Fruit fly (Drosophila melanogaster) whole organism, embryonic: ENCODE measurements around the gene Ras85D.
A peak's percentile ranks its signal among the peaks of the same experiment; 100 is the strongest.

Source experiments
- Atf-2 ChIP-seq: fragments of 200-800 bp; sonication (Bioruptor generic); optimal IDR thresholded peaks from 2 replicates; lab custom pipeline; 2016; ENCODE audit warnings: missing biosample characterization, missing genetic modification characterization
- BEAF-32 ChIP-seq: fragments of 200-800 bp; sonication (Bioruptor generic); optimal IDR thresholded peaks from 3 replicates; lab custom pipeline; 2017; ENCODE audit warnings: missing biosample characterization, missing genetic modification characterization, mild to moderate bottlenecking, moderate library complexity, missing genetic modification reagents
- CG10654 ChIP-seq: fragments of 200-800 bp; sonication (Bioruptor generic); optimal IDR thresholded peaks from 2 replicates; lab custom pipeline; 2016; ENCODE audit warnings: missing biosample characterization, missing genetic modification characterization
- CG12219 ChIP-seq: fragments of 200-800 bp; sonication (Bioruptor generic); optimal IDR thresholded peaks from 3 replicates; lab custom pipeline; 2018; ENCODE audit warnings: missing biosample characterization, mild to moderate bottlenecking, missing genetic modification characterization
- CG14965 ChIP-seq: fragments of 200-800 bp; sonication (Bioruptor generic); optimal IDR thresholded peaks from 2 replicates; lab custom pipeline; 2016; ENCODE audit warnings: missing biosample characterization, missing genetic modification characterization, borderline replicate concordance
- CG15479 ChIP-seq: fragments of 200-800 bp; sonication (Bioruptor generic); optimal IDR thresholded peaks from 3 replicates; lab custom pipeline; 2019; ENCODE audit warnings: missing biosample characterization, mild to moderate bottlenecking, missing genetic modification characterization, moderate library complexity
- CG17568 ChIP-seq: fragments of 200-800 bp; sonication (Bioruptor generic); optimal IDR thresholded peaks from 2 replicates; lab custom pipeline; 2018; ENCODE audit warnings: missing biosample characterization, mild to moderate bottlenecking, missing genetic modification characterization, moderate library complexity
- CG2116 ChIP-seq: fragments of 200-800 bp; sonication (Bioruptor generic); optimal IDR thresholded peaks from 3 replicates; lab custom pipeline; 2018; ENCODE audit warnings: missing biosample characterization, mild to moderate bottlenecking, missing genetic modification characterization
- CG42726 ChIP-seq: fragments of 200-800 bp; sonication (Bioruptor generic); IDR thresholded peaks from 2 replicates; pipeline ENCODE4 v1.3.6; 2022; ENCODE audit warnings: missing biosample characterization, missing genetic modification characterization; ENCODE audit not compliant: partially characterized antibody
- CG4328 ChIP-seq: fragments of 200-800 bp; sonication (Bioruptor generic); optimal IDR thresholded peaks from 3 replicates; lab custom pipeline; 2017; ENCODE audit warnings: missing biosample characterization, missing genetic modification reagents, missing genetic modification characterization
- CG4360 ChIP-seq: fragments of 200-800 bp; sonication (Bioruptor generic); IDR thresholded peaks from 2 replicates; pipeline ENCODE4 v1.3.6; 2022; ENCODE audit warnings: missing biosample characterization, missing genetic modification characterization
- CG43689 ChIP-seq: fragments of 200-800 bp; sonication (Bioruptor generic); IDR thresholded peaks from 2 replicates; pipeline ENCODE4 v1.3.6; 2022; ENCODE audit warnings: missing biosample characterization, missing genetic modification characterization
- CG5180 ChIP-seq: fragments of 200-800 bp; sonication (Bioruptor generic); optimal IDR thresholded peaks from 3 replicates; lab custom pipeline; 2017; ENCODE audit warnings: missing biosample characterization, missing genetic modification characterization, mild to moderate bottlenecking, moderate library complexity, missing genetic modification reagents
- CG5953 ChIP-seq: fragments of 200-800 bp; sonication (Bioruptor generic); IDR thresholded peaks from 2 replicates; pipeline ENCODE4 v1.3.6; 2022; ENCODE audit warnings: missing biosample characterization, missing genetic modification characterization
- CG7839 ChIP-seq: fragments of 200-800 bp; sonication (Bioruptor generic); optimal IDR thresholded peaks from 3 replicates; lab custom pipeline; 2018; ENCODE audit warnings: missing biosample characterization, mild to moderate bottlenecking, missing genetic modification characterization, moderate library complexity
- CG8765 ChIP-seq: fragments of 200-800 bp; sonication (Bioruptor generic); IDR thresholded peaks from 2 replicates; pipeline ENCODE4 v1.3.6; 2022; ENCODE audit warnings: missing biosample characterization, missing genetic modification characterization
- CTCF ChIP-seq: fragments of 200-800 bp; sonication (Bioruptor generic); optimal IDR thresholded peaks from 2 replicates; lab custom pipeline; 2017; ENCODE audit warnings: missing biosample characterization, mild to moderate bottlenecking, missing genetic modification characterization, moderate library complexity
- Camta ChIP-seq: fragments of 200-800 bp; sonication (Bioruptor generic); optimal IDR thresholded peaks from 2 replicates; lab custom pipeline; 2016; ENCODE audit warnings: missing biosample characterization, missing genetic modification characterization
- CkIIα-i1 ChIP-seq: fragments of 200-800 bp; sonication (Bioruptor generic); IDR thresholded peaks from 2 replicates; pipeline ENCODE4 v1.3.6; 2022; ENCODE audit warnings: missing biosample characterization, missing genetic modification characterization
- CrebB ChIP-seq: fragments of 200-800 bp; sonication (Bioruptor generic); optimal IDR thresholded peaks from 3 replicates; lab custom pipeline; 2018; ENCODE audit warnings: missing biosample characterization, mild to moderate bottlenecking, missing genetic modification characterization
- Dbx ChIP-seq: fragments of 200-800 bp; sonication (Bioruptor generic); IDR thresholded peaks from 3 replicates; pipeline ENCODE4 v1.3.6; 2022; ENCODE audit warnings: missing biosample characterization, missing genetic modification characterization
- Dek ChIP-seq: fragments of 200-800 bp; sonication (Bioruptor generic); optimal IDR thresholded peaks from 3 replicates; lab custom pipeline; 2019; ENCODE audit warnings: missing biosample characterization, mild to moderate bottlenecking, missing genetic modification characterization, moderate library complexity
- E2f2 ChIP-seq: fragments of 200-800 bp; sonication (Bioruptor generic); IDR thresholded peaks from 2 replicates; pipeline ENCODE4 v1.3.6; 2022; ENCODE audit warnings: missing biosample characterization, missing genetic modification characterization
- Fer3 ChIP-seq: fragments of 200-800 bp; sonication (Bioruptor generic); optimal IDR thresholded peaks from 2 replicates; lab custom pipeline; 2018; ENCODE audit warnings: missing biosample characterization, mild to moderate bottlenecking, missing genetic modification characterization, moderate library complexity
- HLH4C ChIP-seq: fragments of 200-800 bp; sonication (Bioruptor generic); IDR thresholded peaks from 3 replicates; pipeline ENCODE4 v1.3.6; 2022; ENCODE audit warnings: missing biosample characterization, missing genetic modification characterization; ENCODE audit not compliant: partially characterized antibody
- Lhr ChIP-seq: fragments of 200-800 bp; sonication (Bioruptor generic); optimal IDR thresholded peaks from 3 replicates; lab custom pipeline; 2017; ENCODE audit warnings: mild to moderate bottlenecking, missing biosample characterization, missing genetic modification reagents, missing genetic modification characterization
- MTF-1 ChIP-seq: fragments of 200-800 bp; sonication (Bioruptor generic); optimal IDR thresholded peaks from 2 replicates; lab custom pipeline; 2018; ENCODE audit warnings: missing biosample characterization, mild to moderate bottlenecking, missing genetic modification characterization, borderline replicate concordance
- Max ChIP-seq: fragments of 200-800 bp; sonication (Bioruptor generic); optimal IDR thresholded peaks from 2 replicates; lab custom pipeline; 2016; ENCODE audit warnings: missing biosample characterization, mild to moderate bottlenecking, missing genetic modification characterization
- Nf-YB ChIP-seq: fragments of 200-800 bp; sonication (Bioruptor generic); optimal IDR thresholded peaks from 3 replicates; lab custom pipeline; 2019; ENCODE audit warnings: missing biosample characterization, mild to moderate bottlenecking, missing genetic modification characterization, moderate library complexity
- Opbp ChIP-seq: fragments of 200-800 bp; sonication (Bioruptor generic); IDR thresholded peaks from 3 replicates; pipeline ENCODE4 v1.3.6; 2022; ENCODE audit warnings: missing biosample characterization, missing genetic modification characterization; ENCODE audit not compliant: partially characterized antibody
- Rfx ChIP-seq: fragments of 200-800 bp; sonication (Bioruptor generic); IDR thresholded peaks from 2 replicates; pipeline ENCODE4 v1.3.6; 2022; ENCODE audit warnings: missing biosample characterization, missing genetic modification characterization
- Sox102F ChIP-seq: fragments of 200-800 bp; sonication (Bioruptor generic); optimal IDR thresholded peaks from 2 replicates; lab custom pipeline; 2018; ENCODE audit warnings: missing biosample characterization, mild to moderate bottlenecking, missing genetic modification characterization, moderate library complexity
- Sry-β ChIP-seq: fragments of 200-800 bp; sonication (Bioruptor generic); optimal IDR thresholded peaks from 2 replicates; lab custom pipeline; 2018; ENCODE audit warnings: missing biosample characterization, mild to moderate bottlenecking, missing genetic modification characterization, moderate library complexity
- ase ChIP-seq: fragments of 200-800 bp; sonication (Bioruptor generic); IDR thresholded peaks from 3 replicates; pipeline ENCODE4 v1.3.6; 2022; ENCODE audit warnings: missing biosample characterization, missing genetic modification characterization
- bab2 ChIP-seq: fragments of 200-800 bp; sonication (Bioruptor generic); optimal IDR thresholded peaks from 2 replicates; lab custom pipeline; 2016; ENCODE audit warnings: missing biosample characterization, missing genetic modification characterization
- gt ChIP-seq: fragments of 200-800 bp; sonication (Bioruptor generic); IDR thresholded peaks from 2 replicates; pipeline ENCODE4 v1.3.6; 2022; ENCODE audit warnings: missing biosample characterization, missing genetic modification characterization
- hkb ChIP-seq, 2 experiments: fragments of 200-800 bp in 1 of 2; fragments of >200 bp in 1 of 2; sonication (Bioruptor generic) in 1 of 2; IDR thresholded peaks in 1 of 2; optimal IDR thresholded peaks in 1 of 2; 2 replicates each; pipeline versions ENCODE4 v1.3.6 to Lab custom; 2017 to 2022; ENCODE audit warnings: missing biosample characterization in 1 of 2, missing genetic modification characterization in 1 of 2
- ind ChIP-seq: fragments of 200-800 bp; sonication (Bioruptor generic); optimal IDR thresholded peaks from 3 replicates; lab custom pipeline; 2016; ENCODE audit warnings: missing biosample characterization, missing genetic modification characterization
- knrl ChIP-seq: fragments of 200-800 bp; sonication (Bioruptor generic); IDR thresholded peaks from 3 replicates; pipeline ENCODE4 v1.3.6; 2022; ENCODE audit warnings: missing biosample characterization, missing genetic modification characterization; ENCODE audit not compliant: partially characterized antibody
- lbe ChIP-seq: fragments of 200-800 bp; sonication (Bioruptor generic); optimal IDR thresholded peaks from 2 replicates; lab custom pipeline; 2016; ENCODE audit warnings: missing biosample characterization, mild to moderate bottlenecking, missing genetic modification characterization
- luna ChIP-seq: fragments of 200-800 bp; sonication (Bioruptor generic); optimal IDR thresholded peaks from 2 replicates; lab custom pipeline; 2016; ENCODE audit warnings: missing biosample characterization, missing genetic modification characterization
- nmo ChIP-seq: fragments of 200-800 bp; sonication (Bioruptor generic); optimal IDR thresholded peaks from 2 replicates; lab custom pipeline; 2018; ENCODE audit warnings: missing biosample characterization, mild to moderate bottlenecking, missing genetic modification characterization, moderate library complexity
- onecut ChIP-seq: fragments of 200-800 bp; sonication (Bioruptor generic); IDR thresholded peaks from 2 replicates; pipeline ENCODE4 v1.3.6; 2022; ENCODE audit warnings: missing biosample characterization, missing genetic modification characterization
- pho ChIP-seq: fragments of 200-800 bp; sonication (Bioruptor generic); optimal IDR thresholded peaks from 2 replicates; lab custom pipeline; 2016; ENCODE audit warnings: missing biosample characterization, missing genetic modification characterization
- run ChIP-seq: fragments of 200-800 bp; sonication (Bioruptor generic); optimal IDR thresholded peaks from 3 replicates; lab custom pipeline; 2018; ENCODE audit warnings: missing biosample characterization, mild to moderate bottlenecking, missing genetic modification characterization
- schlank ChIP-seq: fragments of 200-800 bp; sonication (Bioruptor generic); optimal IDR thresholded peaks from 2 replicates; lab custom pipeline; 2018; ENCODE audit warnings: missing biosample characterization, mild to moderate bottlenecking, missing genetic modification characterization
- scrt ChIP-seq: fragments of 200-800 bp; sonication (Bioruptor generic); optimal IDR thresholded peaks from 2 replicates; lab custom pipeline; 2018; ENCODE audit warnings: missing biosample characterization, mild to moderate bottlenecking, missing genetic modification characterization, moderate library complexity
- stc ChIP-seq: fragments of 200-800 bp; sonication (Bioruptor generic); IDR thresholded peaks from 2 replicates; pipeline ENCODE4 v1.3.6; 2022; ENCODE audit warnings: missing biosample characterization, missing genetic modification characterization
- ttk ChIP-seq: fragments of 200-800 bp; sonication (Bioruptor generic); IDR thresholded peaks from 2 replicates; pipeline ENCODE4 v2.1.2; 2022; ENCODE audit warnings: missing biosample characterization, missing genetic modification characterization
- wdn ChIP-seq: fragments of 200-800 bp; sonication (Bioruptor generic); IDR thresholded peaks from 2 replicates; pipeline ENCODE4 v1.3.6; 2022; ENCODE audit warnings: missing biosample characterization, missing genetic modification characterization

Gene Ras85D

DNA sequence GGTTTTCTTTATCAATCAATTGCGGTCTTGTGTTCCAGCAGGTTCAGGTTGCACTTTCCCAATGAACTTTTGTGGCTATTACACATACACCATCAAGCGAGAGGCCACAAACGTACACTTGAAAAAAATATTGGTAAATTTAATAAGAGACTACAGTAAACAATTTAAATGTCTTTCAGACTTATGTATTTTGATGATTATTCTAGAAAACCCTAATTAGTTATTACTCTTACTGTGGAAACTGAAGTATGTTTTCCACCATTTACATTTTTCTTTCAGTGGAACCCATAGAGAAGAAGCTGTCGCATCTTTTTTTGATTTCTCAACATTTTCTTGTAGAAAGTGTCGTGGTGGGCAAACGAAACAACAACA lies 21.2 kb upstream of the Ras85D start (continued):
- TF ChIP-seq CG43689 (GFP tag; lab: Robert Waterston, UW) (no peak; the same call in none of the 2 replicates), bab2 (GFP tag; lab: Kevin White, UChicago) (peak; percentile 95), CG10654 (GFP tag; lab: Kevin White, UChicago) (peak; percentile 91), knrl (GFP tag; lab: Robert Waterston, UW) (no peak), CG4360 (GFP tag; lab: Robert Waterston, UW) (no peak), CG14965 (GFP tag; lab: Kevin White, UChicago) (peak; percentile 82), Atf-2 (GFP tag; lab: Kevin White, UChicago) (peak; percentile 93), CG15479 (GFP tag; lab: Kevin White, UChicago) (no peak), E2f2 (GFP tag; lab: Robert Waterston, UW) (peak; percentile 71), Rfx (GFP tag; lab: Robert Waterston, UW) (peak; percentile 87; the same call in 1 of the 2 replicates), Dbx (GFP tag; lab: Robert Waterston, UW) (peak; percentile 78), gt (GFP tag; lab: Robert Waterston, UW) (peak; percentile 73), pho (peak; percentile 83), Dek (tag; lab: Kevin White, UChicago) (peak; percentile 90), stc (GFP tag; lab: Robert Waterston, UW) (peak; percentile 93), HLH4C (GFP tag; lab: Robert Waterston, UW) (no peak), Max (peak; percentile 86), CG4328 (peak; percentile 86), Camta (GFP tag; lab: Kevin White, UChicago) (peak; percentile 93), CkIIα-i1 (peak; percentile 39; the same call in 1 of the 2 replicates), CG2116 (GFP tag; lab: Kevin White, UChicago) (peak; percentile 60), Nf-YB (GFP tag; lab: Kevin White, UChicago) (peak; percentile 78), Sox102F (peak; percentile 99), CG5953 (GFP tag; lab: Robert Waterston, UW) (peak; percentile 90), ase (peak; percentile 93), ind (GFP tag; lab: Kevin White, UChicago) (peak; percentile 91), scrt (GFP tag; lab: Kevin White, UChicago) (peak; percentile 81), ttk (GFP tag; lab: Robert Waterston, UW) (peak; percentile 91), Lhr (GFP tag; lab: Kevin White, UChicago) (peak; percentile 89), nmo (peak; percentile 96), run (peak; percentile 94), BEAF-32 (no peak), CTCF (GFP tag; lab: Kevin White, UChicago) (peak; percentile 65), CG8765 (peak; percentile 49; the same call in 1 of the 2 replicates), hkb (optimal IDR thresholded peaks at IDR 0.05; lab: Kevin White, UChicago) (no peak), hkb (GFP tag; IDR thresholded peaks at IDR 0.05; lab: Robert Waterston, UW) (peak; percentile 93), Sry-β (GFP tag; lab: Kevin White, UChicago) (peak; percentile 59), wdn (peak; percentile 84), Opbp (GFP tag; lab: Robert Waterston, UW) (no peak), Fer3 (tag; lab: Kevin White, UChicago) (peak; percentile 94), CG17568 (GFP tag; lab: Kevin White, UChicago) (peak; percentile 86), CG5180 (GFP tag; lab: Kevin White, UChicago) (no peak), CG42726 (GFP tag; lab: Robert Waterston, UW) (no peak), schlank (peak; percentile 67), luna (GFP tag; lab: Kevin White, UChicago) (peak; percentile 80), MTF-1 (GFP tag; lab: Kevin White, UChicago) (peak; percentile 87), CrebB (tag; lab: Kevin White, UChicago) (peak; percentile 89), CG12219 (GFP tag; lab: Kevin White, UChicago) (peak; percentile 91), onecut (GFP tag; lab: Robert Waterston, UW) (peak; percentile 75), lbe (GFP tag; lab: Kevin White, UChicago) (peak; percentile 35), CG7839 (tag; lab: Kevin White, UChicago) (peak; percentile 95)
